Worm (Caenorhabditis elegans) whole organism, young adult: ENCODE results near the gene K03B4.8.

ENCODE experiments used
- B0261.1 ChIP-seq: sonication (generic microtip); optimal IDR thresholded peaks from 2 replicates; lab custom pipeline; 2016; ENCODE audit warnings: mild to moderate bottlenecking, missing genetic modification characterization, moderate library complexity, missing compliant biosample characterization
- F37B4.10 ChIP-seq: fragments of 200-800 bp; sonication (Bioruptor generic); IDR thresholded peaks from 2 replicates; pipeline ENCODE4 v1.3.6; 2022; ENCODE audit warnings: missing genetic modification characterization, missing compliant biosample characterization
- ama-1 ChIP-seq, 3 experiments: fragments of 150-350 bp in 1 of 3; sonication (generic microtip) in 2 of 3; optimal IDR thresholded peaks; 2 replicates each; lab custom pipeline; 2014 to 2018; ENCODE audit warnings: missing biosample characterization in 2 of 3, missing genetic modification characterization in 2 of 3, missing genetic modification reagents in 2 of 3
- athp-1 ChIP-seq: sonication (generic microtip); optimal IDR thresholded peaks from 2 replicates; lab custom pipeline; 2017; ENCODE audit warnings: mild to moderate bottlenecking, missing genetic modification characterization, missing compliant biosample characterization
- dpl-1 ChIP-seq: fragments of 150-350 bp; optimal IDR thresholded peaks from 2 replicates; lab custom pipeline; 2014; ENCODE audit warnings: missing biosample characterization, missing genetic modification reagents, missing genetic modification characterization
- egl-18 ChIP-seq: fragments of 200-800 bp; sonication (Bioruptor generic); IDR thresholded peaks from 2 replicates; pipeline ENCODE4 v1.3.6; 2022; ENCODE audit warnings: missing genetic modification reagents, missing genetic modification characterization, missing compliant biosample characterization
- hlh-12 ChIP-seq: sonication (generic microtip); optimal IDR thresholded peaks from 2 replicates; lab custom pipeline; 2016; ENCODE audit warnings: missing genetic modification characterization, missing compliant biosample characterization
- mcd-1 ChIP-seq: fragments of 200-800 bp; sonication (Bioruptor generic); IDR thresholded peaks from 2 replicates; pipeline ENCODE4 v1.3.6; 2022; ENCODE audit warnings: missing genetic modification reagents, missing genetic modification characterization, missing compliant biosample characterization
- rec-8 ChIP-seq, 2 experiments: sonication (generic microtip); optimal IDR thresholded peaks; 2 replicates each; lab custom pipeline; 2016; ENCODE audit warnings: mild to moderate bottlenecking in 2 of 2, missing genetic modification characterization in 2 of 2, missing genetic modification reagents in 2 of 2, missing genotype in 2 of 2, missing biosample characterization in 1 of 2, missing compliant biosample characterization in 1 of 2, moderate library complexity in 1 of 2
- zfh-2 ChIP-seq: fragments of 200-800 bp; sonication (Bioruptor generic); conservative IDR thresholded peaks from 2 replicates; pipeline ENCODE4 v1.3.6; 2022; ENCODE audit warnings: missing genetic modification reagents, missing genetic modification characterization, missing compliant biosample characterization
- ztf-22 ChIP-seq: fragments of 200-800 bp; sonication (Bioruptor generic); optimal IDR thresholded peaks from 2 replicates; lab custom pipeline; 2018; ENCODE audit warnings: mild to moderate bottlenecking, missing genetic modification characterization, moderate library complexity, missing compliant biosample characterization

DNA sequence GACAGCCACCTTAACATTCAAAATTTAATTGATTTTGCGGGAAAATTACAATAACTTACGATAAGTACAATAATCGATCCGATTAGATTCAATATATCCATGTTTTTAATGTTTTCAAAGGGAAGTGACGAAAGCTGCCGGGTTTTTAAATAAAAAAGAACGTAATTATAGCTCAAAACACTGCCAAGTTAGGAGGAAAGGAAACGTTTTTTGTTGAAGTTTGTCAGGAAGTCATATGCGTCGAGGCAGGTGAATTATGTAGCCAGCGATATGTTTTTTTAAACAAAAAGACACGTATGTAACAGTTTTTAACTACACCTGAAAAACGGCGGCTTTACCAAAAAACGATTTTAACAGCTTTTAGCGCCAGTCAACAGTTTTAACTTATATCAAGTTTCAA is 8.8 kb downstream of the K03B4.8 start, which contains the start of gene srx-73:
- TF ChIP-seq hlh-12 (tag; lab: Kevin White, UChicago) (no peak), egl-18 (GFP tag; lab: Robert Waterston, UW) (no peak), athp-1 (tag; lab: Kevin White, UChicago) (no peak), B0261.1 (no peak), mcd-1 (no peak), zfh-2 (GFP tag; lab: Robert Waterston, UW) (no peak), rec-8 (tag; optimal IDR thresholded peaks at IDR 0.05; lab: Kevin White, UChicago) (no peak), dpl-1 (GFP tag; lab: Kevin White, UChicago) (no peak), ama-1 (optimal IDR thresholded peaks at IDR 0.05; lab: Kevin White, UChicago) (no peak), ama-1 (GFP tag; optimal IDR thresholded peaks at IDR 0.05; lab: Kevin White, UChicago) (no peak), F37B4.10 (GFP tag; lab: Robert Waterston, UW) (no peak), ztf-22 (no peak)
